Fruit fly (Drosophila melanogaster) whole organism, wandering third instar larva: ENCODE data around the gene CG34286.

Source experiments
- Abd-B ChIP-seq: fragments of >200 bp; optimal IDR thresholded peaks from 2 replicates; lab custom pipeline; 2017; ENCODE audit warnings: missing biosample characterization, missing genetic modification characterization
- HLH106 ChIP-seq: fragments of 200-800 bp; optimal IDR thresholded peaks from 3 replicates; lab custom pipeline; 2019; ENCODE audit warnings: missing biosample characterization, mild to moderate bottlenecking, missing genetic modification characterization, moderate library complexity
- Hr78 ChIP-seq: fragments of >200 bp; optimal IDR thresholded peaks from 2 replicates; lab custom pipeline; 2017; ENCODE audit warnings: missing biosample characterization, missing genetic modification characterization
- Jra ChIP-seq: sonication (Bioruptor generic); optimal IDR thresholded peaks from 2 replicates; lab custom pipeline; 2016; ENCODE audit warnings: missing biosample characterization, missing genetic modification characterization
- OdsH ChIP-seq: fragments of 200-800 bp; sonication (Bioruptor generic); optimal IDR thresholded peaks from 2 replicates; lab custom pipeline; 2016; ENCODE audit warnings: missing biosample characterization, mild to moderate bottlenecking, missing genetic modification characterization
- Rel ChIP-seq, 2 experiments: fragments of 200-800 bp; sonication (Bioruptor generic) in 1 of 2; optimal IDR thresholded peaks; 2 replicates in 1 of 2; 3 replicates in 1 of 2; lab custom pipeline; 2016 to 2019; ENCODE audit warnings: mild to moderate bottlenecking in 2 of 2, missing biosample characterization in 2 of 2, missing genetic modification characterization in 2 of 2, moderate library complexity in 1 of 2
- brk ChIP-seq: fragments of 200-800 bp; sonication (Bioruptor generic); optimal IDR thresholded peaks from 2 replicates; lab custom pipeline; 2016; ENCODE audit warnings: missing biosample characterization, mild to moderate bottlenecking, missing genetic modification characterization
- dl ChIP-seq, 2 experiments: fragments of 175-275, 200-275 bp in 1 of 2; fragments of 200-275 bp in 1 of 2; sonication (Bioruptor generic); optimal IDR thresholded peaks; lab custom pipeline; 2018; ENCODE audit warnings: mild to moderate bottlenecking in 2 of 2, missing biosample characterization in 2 of 2, missing genetic modification characterization in 2 of 2, moderate library complexity in 2 of 2; ENCODE audit not compliant: partially characterized antibody in 2 of 2, insufficient read depth in 1 of 2
- dmrt93B ChIP-seq: fragments of 200-800 bp; sonication (Bioruptor generic); optimal IDR thresholded peaks from 2 replicates; lab custom pipeline; 2018; ENCODE audit warnings: missing biosample characterization, mild to moderate bottlenecking, missing genetic modification characterization
- ey ChIP-seq: fragments of 200-800 bp; sonication (Bioruptor generic); optimal IDR thresholded peaks from 2 replicates; lab custom pipeline; 2016; ENCODE audit warnings: missing biosample characterization, missing genetic modification characterization
- lola ChIP-seq: fragments of >200 bp; optimal IDR thresholded peaks from 2 replicates; lab custom pipeline; 2017; ENCODE audit warnings: missing biosample characterization, missing genetic modification characterization
- psq ChIP-seq: fragments of 200-800 bp; sonication (Bioruptor generic); optimal IDR thresholded peaks from 3 replicates; lab custom pipeline; 2017; ENCODE audit warnings: missing biosample characterization, mild to moderate bottlenecking, missing genetic modification characterization, moderate library complexity
- sage ChIP-seq: fragments of 200-800 bp; sonication (Bioruptor generic); optimal IDR thresholded peaks from 2 replicates; lab custom pipeline; 2016; ENCODE audit warnings: missing biosample characterization, mild to moderate bottlenecking, missing genetic modification characterization
- sv ChIP-seq: fragments of 200-800 bp; sonication (Bioruptor generic); optimal IDR thresholded peaks from 3 replicates; lab custom pipeline; 2016; ENCODE audit warnings: missing biosample characterization, missing genetic modification characterization
- usp ChIP-seq: fragments of >200 bp; optimal IDR thresholded peaks from 2 replicates; lab custom pipeline; 2017; ENCODE audit warnings: missing biosample characterization, missing genetic modification characterization
- woc ChIP-seq: sonication (Bioruptor generic); optimal IDR thresholded peaks from 2 replicates; lab custom pipeline; 2016; ENCODE audit warnings: missing biosample characterization, mild to moderate bottlenecking, missing genetic modification characterization

The CG34286 gene

DNA sequence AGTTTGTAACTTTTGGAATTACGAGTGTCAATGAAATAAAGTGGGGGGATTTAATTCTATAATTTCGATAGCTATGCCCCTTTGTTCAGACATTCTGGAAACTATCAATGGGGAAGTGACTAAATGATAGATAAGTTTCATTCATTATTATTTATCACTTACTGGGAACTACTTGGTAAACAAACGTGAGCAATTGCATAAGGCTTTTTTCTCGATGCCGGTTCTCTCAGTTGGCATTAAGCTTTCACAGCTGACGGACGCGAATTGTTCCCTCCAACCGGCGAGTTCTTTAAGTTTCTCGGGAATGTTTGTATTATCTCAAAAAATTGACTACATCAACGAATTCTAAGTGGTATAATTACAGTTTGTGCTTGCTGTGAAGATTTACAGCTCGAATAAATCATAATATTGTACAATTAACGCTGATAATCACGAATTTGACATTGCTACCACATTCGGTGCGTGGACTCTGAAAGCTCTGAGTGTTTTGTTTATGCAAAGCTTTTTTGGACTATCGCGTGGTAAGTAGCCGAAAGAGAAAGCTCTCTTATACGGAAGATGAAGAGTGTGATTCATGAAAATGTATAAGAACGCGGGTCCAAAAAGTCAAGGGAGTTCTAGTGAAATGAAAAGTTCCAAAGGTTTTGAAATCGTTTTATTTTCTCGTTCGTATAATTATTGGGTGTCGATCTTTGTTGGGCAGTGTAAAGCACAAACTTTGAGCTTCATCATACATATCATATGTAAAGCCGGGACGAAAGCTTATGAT, 44.3 kb downstream of the CG34286 start, which contains the start of gene Naam (continued):
- no peak for TF ChIP-seq Rel (GFP tag; optimal IDR thresholded peaks at IDR 0.05; lab: Kevin White, UChicago)
- no peak for TF ChIP-seq Rel (tag; optimal IDR thresholded peaks at IDR 0.05; lab: Kevin White, UChicago)
- peak; percentile 81 for TF ChIP-seq OdsH (GFP tag; lab: Kevin White, UChicago)
- TF ChIP-seq dl (GFP tag; optimal IDR thresholded peaks at IDR 0.05; lab: Kevin White, UChicago; ENCODE audit: insufficient read depth in 1 of 2, partially characterized antibody in 2 of 2): no peak
- peak; percentile 66 for TF ChIP-seq psq
- peak; percentile 82 for TF ChIP-seq ey (GFP tag; lab: Kevin White, UChicago)
- peak; percentile 70 for TF ChIP-seq brk (GFP tag; lab: Kevin White, UChicago)
- no peak for TF ChIP-seq usp (GFP tag; lab: Kevin White, UChicago)
- TF ChIP-seq sv: peak; percentile 62
- TF ChIP-seq HLH106 (tag; lab: Kevin White, UChicago): peak; percentile 58
- TF ChIP-seq Hr78 (GFP tag; lab: Kevin White, UChicago): no peak
- TF ChIP-seq lola (GFP tag; lab: Kevin White, UChicago): no peak
- TF ChIP-seq Abd-B (GFP tag; lab: Kevin White, UChicago): no peak
- TF ChIP-seq Jra (GFP tag; lab: Kevin White, UChicago): peak; percentile 68
- peak; percentile 28 for TF ChIP-seq dmrt93B (GFP tag; lab: Kevin White, UChicago)
- peak; percentile 72 for TF ChIP-seq sage (GFP tag; lab: Kevin White, UChicago)
- peak; percentile 57 for TF ChIP-seq woc (GFP tag; lab: Kevin White, UChicago)
